Fruit fly (Drosophila melanogaster) S2 (cell line): ENCODE results near the gene CG33721.

Source experiments
- CG8478 ChIP-seq: fragments of >200 bp; optimal IDR thresholded peaks from 2 replicates; lab custom pipeline; 2018
- CTCF ChIP-seq, 2 experiments: fragments of >200 bp; optimal IDR thresholded peaks; 2 replicates each; lab custom pipeline; 2018

The CG33721 gene

DNA sequence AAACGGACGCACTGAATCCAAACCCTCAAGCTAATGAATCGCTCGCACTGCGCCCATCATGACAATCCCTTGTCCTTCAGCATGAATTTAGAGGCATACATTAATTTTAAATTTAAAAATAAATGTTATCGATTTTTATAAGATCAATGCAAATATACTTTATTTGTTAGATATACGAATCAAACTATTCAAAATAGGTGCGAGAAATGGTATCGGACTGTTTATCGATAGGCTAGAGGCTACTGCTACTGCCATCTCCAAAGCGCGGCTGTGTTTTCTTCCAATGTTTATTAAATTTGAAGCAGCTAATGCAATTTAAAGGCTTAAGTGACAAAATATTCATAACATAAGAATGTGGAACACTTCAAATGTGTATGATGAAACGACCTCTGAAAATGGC lies 50.2 kb downstream of the CG33721 start, which contains the start of gene CG43342:
CG43342 (plus strand) TSS at position 264 of the 400 bp plus-strand sequence.
- TF ChIP-seq CG8478 (lab: Kevin White, UChicago) (no peak), CTCF (optimal IDR thresholded peaks at IDR 0.05; lab: Kevin White, UChicago) (no peak)
